Worm (Caenorhabditis elegans): Measurements from ENCODE around the gene cng-3.

Gene cng-3

DNA sequence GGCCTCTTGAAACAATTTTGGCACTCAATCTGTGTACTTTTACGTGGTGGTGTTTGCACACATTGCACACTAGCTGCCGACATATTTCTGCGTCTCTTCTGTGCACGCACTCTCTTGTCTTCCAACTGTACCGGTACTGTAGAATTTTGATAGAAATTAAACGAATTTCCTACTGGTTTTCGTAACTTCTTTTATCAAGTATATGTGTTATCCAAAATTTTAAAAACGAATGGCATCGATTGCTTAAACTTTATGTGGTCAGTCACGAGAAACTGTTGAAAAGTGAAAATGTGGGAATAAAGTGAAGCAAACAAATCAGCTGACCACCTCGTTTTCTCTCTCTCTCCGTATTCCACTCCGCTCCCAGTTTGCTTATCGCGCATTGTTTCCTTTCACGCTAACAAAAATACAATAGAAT lies 32.5 kb upstream of the cng-3 start:
- TF ChIP-seq tab-1 (GFP tag; IDR thresholded peaks at IDR 0.05) (no peak), ref-1 (GFP tag; conservative IDR thresholded peaks at IDR 0.05) (no peak), flt-1 (GFP tag; IDR thresholded peaks at IDR 0.05) (no peak), klf-2 (GFP tag; conservative IDR thresholded peaks at IDR 0.05) (no peak), ztf-23 (GFP tag; IDR thresholded peaks at IDR 0.05) (no peak), med-1 (GFP tag; optimal IDR thresholded peaks at IDR 0.05; ENCODE audit: insufficient read depth) (no peak), cog-1 (tag; optimal IDR thresholded peaks at IDR 0.05) (no peak), T22C8.4 (GFP tag; IDR thresholded peaks at IDR 0.05) (no peak), ztf-29 (GFP tag; IDR thresholded peaks at IDR 0.05) (no peak)

DNA sequence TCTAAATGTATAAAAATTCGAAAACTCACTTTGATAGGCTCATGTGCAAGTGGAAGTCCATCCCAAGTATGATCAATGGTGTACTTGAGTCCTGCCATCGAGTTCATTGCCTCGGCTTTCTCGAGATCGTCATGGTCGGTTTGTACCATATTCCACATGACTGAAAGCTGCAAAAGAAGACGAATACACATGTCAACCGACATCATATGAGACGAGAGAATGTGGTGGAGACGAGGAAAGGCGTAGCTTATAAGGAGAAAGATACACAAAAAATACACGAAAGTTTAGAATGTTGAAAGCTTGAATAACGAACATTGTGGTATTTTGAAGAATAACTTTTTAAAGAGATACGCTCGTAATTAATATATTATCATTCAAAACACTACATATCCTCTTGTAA lies 32.0 kb upstream of the cng-3 start, which contains the start of gene C33A12.3:
C33A12.3 (minus strand) TSS at position 167 of the 400 bp plus-strand sequence.
- TF ChIP-seq ztf-23 (GFP tag; IDR thresholded peaks at IDR 0.05), result no peak
- TF ChIP-seq klf-2 (GFP tag; conservative IDR thresholded peaks at IDR 0.05), result no peak
- TF ChIP-seq flt-1 (GFP tag; IDR thresholded peaks at IDR 0.05), result no peak
- no peak for TF ChIP-seq ztf-29 (GFP tag; IDR thresholded peaks at IDR 0.05)

DNA sequence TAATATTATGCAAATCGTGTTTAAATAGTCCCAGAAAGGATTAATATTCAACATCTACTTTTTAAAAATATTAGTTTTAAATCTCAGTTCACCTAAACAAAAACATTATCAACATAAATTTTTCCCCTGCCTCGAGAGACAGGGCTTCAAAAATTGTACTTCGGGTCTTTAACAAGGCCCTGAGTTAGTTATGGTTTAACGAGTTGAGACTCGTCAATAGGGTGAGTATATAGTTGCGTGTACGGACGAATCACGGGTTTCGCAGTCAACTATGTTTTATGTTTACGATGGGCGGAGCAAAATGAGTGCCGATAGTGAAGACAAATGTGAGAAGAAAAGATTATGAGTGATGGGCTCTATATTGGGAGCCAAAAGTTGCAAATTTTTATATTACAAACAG lies 30.8 kb upstream of the cng-3 start:
- TF ChIP-seq ztf-23 (GFP tag; IDR thresholded peaks at IDR 0.05) (no peak), T22C8.4 (GFP tag; IDR thresholded peaks at IDR 0.05) (no peak), klf-2 (GFP tag; conservative IDR thresholded peaks at IDR 0.05) (no peak), ztf-29 (GFP tag; IDR thresholded peaks at IDR 0.05) (no peak), tab-1 (GFP tag; IDR thresholded peaks at IDR 0.05) (no peak), cog-1 (tag; optimal IDR thresholded peaks at IDR 0.05) (no peak), flt-1 (GFP tag; IDR thresholded peaks at IDR 0.05) (no peak), med-1 (GFP tag; optimal IDR thresholded peaks at IDR 0.05; ENCODE audit: insufficient read depth) (no peak), ref-1 (GFP tag; conservative IDR thresholded peaks at IDR 0.05) (no peak)

DNA sequence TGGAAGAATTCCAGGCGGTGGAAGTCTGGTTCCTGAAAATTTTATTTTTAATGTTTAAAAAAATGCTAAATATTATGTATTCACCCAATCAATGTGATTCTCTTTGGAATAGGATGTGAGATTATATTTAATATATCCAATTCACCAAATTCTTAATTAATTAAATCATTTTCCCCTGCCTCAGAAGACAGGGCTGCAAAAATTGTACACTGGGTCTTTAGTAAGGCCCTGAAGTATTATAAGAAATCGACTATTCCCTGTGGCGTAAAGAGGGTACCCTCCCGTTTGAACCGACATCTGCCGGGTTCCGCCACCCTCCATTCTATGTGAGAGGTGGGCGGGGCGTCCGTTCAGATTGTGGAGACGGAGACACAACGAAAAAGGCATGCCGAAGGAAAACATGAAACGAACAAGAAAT lies 30.4 kb upstream of the cng-3 start:
- TF ChIP-seq flt-1 (GFP tag; IDR thresholded peaks at IDR 0.05) (no peak), T22C8.4 (GFP tag; IDR thresholded peaks at IDR 0.05) (no peak), med-1 (GFP tag; optimal IDR thresholded peaks at IDR 0.05; ENCODE audit: insufficient read depth) (no peak), ztf-29 (GFP tag; IDR thresholded peaks at IDR 0.05) (no peak)

DNA sequence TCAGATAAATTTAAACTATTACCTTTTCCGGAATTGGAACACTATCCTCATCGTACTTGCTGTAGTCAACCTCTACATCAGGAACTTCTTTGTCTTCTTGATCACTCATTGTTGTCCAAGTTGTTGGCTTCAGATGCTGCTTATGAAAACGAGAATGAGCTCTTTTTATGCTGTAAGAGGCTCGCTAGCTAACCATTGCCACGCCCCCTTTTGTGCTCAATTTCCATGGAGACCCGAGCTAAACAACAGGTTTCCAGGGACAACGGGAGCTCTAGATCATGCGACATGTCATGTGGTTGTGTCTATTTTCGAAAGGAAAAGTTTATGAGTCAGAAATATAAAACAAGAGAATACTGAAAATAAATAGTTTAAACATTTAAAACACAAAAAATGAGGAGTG lies 29.6 kb upstream of the cng-3 start, which contains the start of gene C33A12.4:
C33A12.4 (minus strand) TSS at position 131 of the 400 bp plus-strand sequence.
- TF ChIP-seq ztf-23 (GFP tag; IDR thresholded peaks at IDR 0.05) (no peak), klf-2 (GFP tag; conservative IDR thresholded peaks at IDR 0.05) (no peak), cog-1 (tag; optimal IDR thresholded peaks at IDR 0.05) (no peak), ref-1 (GFP tag; conservative IDR thresholded peaks at IDR 0.05) (no peak), ztf-29 (GFP tag; IDR thresholded peaks at IDR 0.05) (no peak), tab-1 (GFP tag; IDR thresholded peaks at IDR 0.05) (no peak), flt-1 (GFP tag; IDR thresholded peaks at IDR 0.05) (no peak), med-1 (GFP tag; optimal IDR thresholded peaks at IDR 0.05; ENCODE audit: insufficient read depth) (no peak), T22C8.4 (GFP tag; IDR thresholded peaks at IDR 0.05) (no peak)

DNA sequence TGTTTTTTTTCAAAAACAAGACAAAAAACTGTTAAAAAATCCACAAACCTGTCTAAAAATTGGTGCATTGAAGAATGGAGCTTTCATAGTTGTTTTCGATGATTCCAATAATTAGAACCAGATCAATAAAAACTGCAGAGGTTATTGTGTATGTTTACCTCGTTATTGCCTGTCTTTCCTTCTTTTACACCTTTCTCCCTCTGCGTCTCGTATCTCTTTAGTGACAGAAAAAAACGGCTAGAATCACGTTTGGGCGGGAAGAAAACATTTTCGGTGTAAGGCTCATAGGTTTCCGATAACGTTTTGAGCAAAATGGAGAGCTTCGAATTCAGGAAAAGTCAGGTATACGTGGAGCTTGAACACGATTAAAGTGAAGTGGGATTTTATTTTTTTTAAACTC lies 27.8 kb upstream of the cng-3 start, which contains the start of gene ethe-1:
ethe-1 (minus strand) TSS at position 150 of the 400 bp plus-strand sequence.
- no peak for TF ChIP-seq ztf-23 (GFP tag; IDR thresholded peaks at IDR 0.05)
- no peak for TF ChIP-seq med-1 (GFP tag; optimal IDR thresholded peaks at IDR 0.05; ENCODE audit: insufficient read depth)
- no peak for TF ChIP-seq klf-2 (GFP tag; conservative IDR thresholded peaks at IDR 0.05)
- TF ChIP-seq T22C8.4 (GFP tag; IDR thresholded peaks at IDR 0.05), result no peak

DNA sequence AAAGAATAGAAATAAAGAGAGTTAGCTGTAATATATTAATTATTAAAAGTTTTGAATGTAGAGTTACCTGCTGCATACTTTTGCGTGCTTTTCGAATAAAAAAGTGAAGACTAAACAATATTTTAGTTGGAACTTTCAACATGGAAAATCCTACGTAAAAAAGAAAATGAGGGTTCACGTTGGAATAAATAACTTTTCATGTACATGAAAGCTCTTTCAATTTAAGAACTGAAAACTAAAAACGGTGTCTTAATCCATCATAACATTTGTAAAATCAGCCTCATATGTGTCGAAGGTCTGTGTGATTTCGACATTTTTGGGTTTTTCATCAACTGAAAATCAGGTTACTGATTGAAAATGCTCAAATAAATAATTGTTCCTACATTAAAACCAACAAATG lies 25.4 kb upstream of the cng-3 start, which contains the start of gene ttr-9:
ttr-9 (minus strand) TSS at position 101 of the 400 bp plus-strand sequence.
- TF ChIP-seq T22C8.4 (GFP tag; IDR thresholded peaks at IDR 0.05), result no peak
- no peak for TF ChIP-seq ztf-23 (GFP tag; IDR thresholded peaks at IDR 0.05)
- no peak for TF ChIP-seq flt-1 (GFP tag; IDR thresholded peaks at IDR 0.05)
- TF ChIP-seq ztf-29 (GFP tag; IDR thresholded peaks at IDR 0.05), result no peak
- no peak for TF ChIP-seq cog-1 (tag; optimal IDR thresholded peaks at IDR 0.05)
- no peak for TF ChIP-seq med-1 (GFP tag; optimal IDR thresholded peaks at IDR 0.05; ENCODE audit: insufficient read depth)
- TF ChIP-seq klf-2 (GFP tag; conservative IDR thresholded peaks at IDR 0.05), result no peak
- TF ChIP-seq tab-1 (GFP tag; IDR thresholded peaks at IDR 0.05), result no peak
- no peak for TF ChIP-seq ref-1 (GFP tag; conservative IDR thresholded peaks at IDR 0.05)

DNA sequence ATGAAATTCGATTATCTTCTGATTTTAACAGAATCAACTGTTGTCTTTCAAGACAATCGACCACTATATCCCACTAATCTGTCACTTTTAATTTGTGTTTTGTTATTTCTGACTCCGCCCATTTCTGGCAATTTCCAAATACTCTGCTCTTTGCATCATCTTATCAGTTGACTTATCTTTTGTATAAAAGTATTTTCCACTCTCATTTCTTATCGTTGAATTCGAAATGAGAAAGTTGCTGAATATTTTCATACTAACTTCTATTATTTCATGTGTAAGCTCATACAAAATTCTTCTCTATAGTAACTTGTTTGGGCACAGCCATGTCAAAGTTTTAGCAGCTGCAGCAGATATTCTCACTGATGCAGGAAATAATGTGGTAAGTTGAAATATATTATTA lies 19.3 kb upstream of the cng-3 start, which contains the start of gene ugt-21:
ugt-21 (plus strand) TSS at position 212 of the 400 bp plus-strand sequence.
- TF ChIP-seq klf-2 (GFP tag; conservative IDR thresholded peaks at IDR 0.05) (no peak), flt-1 (GFP tag; IDR thresholded peaks at IDR 0.05) (no peak), med-1 (GFP tag; optimal IDR thresholded peaks at IDR 0.05; ENCODE audit: insufficient read depth) (no peak), ref-1 (GFP tag; conservative IDR thresholded peaks at IDR 0.05) (no peak), ztf-23 (GFP tag; IDR thresholded peaks at IDR 0.05) (no peak), tab-1 (GFP tag; IDR thresholded peaks at IDR 0.05) (no peak), cog-1 (tag; optimal IDR thresholded peaks at IDR 0.05) (no peak), T22C8.4 (GFP tag; IDR thresholded peaks at IDR 0.05) (no peak), ztf-29 (GFP tag; IDR thresholded peaks at IDR 0.05) (no peak)

DNA sequence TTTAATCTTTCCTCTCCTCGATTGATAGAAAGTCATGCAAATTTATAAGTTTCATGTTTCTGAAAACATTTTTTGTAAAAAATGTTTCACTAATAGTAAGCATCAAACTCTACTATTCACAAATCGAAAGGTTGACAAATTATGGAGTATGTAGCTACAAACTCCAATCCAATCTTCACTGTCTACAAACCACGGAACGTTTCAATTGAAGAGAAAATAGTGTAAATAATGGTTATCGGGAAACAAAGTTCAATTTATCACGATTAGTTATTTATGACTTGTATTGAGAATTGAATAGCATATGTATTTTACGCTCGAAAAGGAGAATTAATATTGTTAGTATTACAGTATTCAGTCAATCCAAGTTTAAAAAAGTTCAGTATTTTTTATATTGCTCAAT lies 18.8 kb upstream of the cng-3 start:
- TF ChIP-seq ztf-29 (GFP tag; IDR thresholded peaks at IDR 0.05), result no peak

DNA sequence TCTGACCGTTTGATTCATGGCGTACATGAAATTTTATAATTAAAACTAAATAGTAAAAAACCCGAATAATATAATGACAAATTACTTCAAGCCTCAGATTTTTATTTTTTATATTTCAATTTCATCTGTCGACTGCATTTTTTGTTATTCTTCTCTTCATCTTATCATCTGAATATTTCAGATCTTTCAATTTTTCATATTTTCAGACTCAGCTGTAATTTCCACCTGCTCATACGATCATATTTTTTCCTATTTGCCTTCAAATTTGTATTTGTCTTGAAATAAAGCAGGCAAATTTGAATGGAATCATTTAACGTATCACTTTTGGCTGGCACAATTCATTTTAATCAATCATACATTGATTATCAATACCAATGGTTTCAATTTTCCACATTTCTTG lies 17.3 kb upstream of the cng-3 start, which contains the start of gene sru-4:
sru-4 (plus strand) TSS at position 301 of the 400 bp plus-strand sequence.
- no peak for TF ChIP-seq ztf-29 (GFP tag; IDR thresholded peaks at IDR 0.05)
- no peak for TF ChIP-seq ref-1 (GFP tag; conservative IDR thresholded peaks at IDR 0.05)
- no peak for TF ChIP-seq klf-2 (GFP tag; conservative IDR thresholded peaks at IDR 0.05)
- no peak for TF ChIP-seq med-1 (GFP tag; optimal IDR thresholded peaks at IDR 0.05; ENCODE audit: insufficient read depth)
- no peak for TF ChIP-seq flt-1 (GFP tag; IDR thresholded peaks at IDR 0.05)
- no peak for TF ChIP-seq cog-1 (tag; optimal IDR thresholded peaks at IDR 0.05)
- no peak for TF ChIP-seq T22C8.4 (GFP tag; IDR thresholded peaks at IDR 0.05)
- TF ChIP-seq tab-1 (GFP tag; IDR thresholded peaks at IDR 0.05), result no peak
- TF ChIP-seq ztf-23 (GFP tag; IDR thresholded peaks at IDR 0.05), result no peak

Data from whole organism, midembryonic.